Fruit fly (Drosophila melanogaster) whole organism, embryonic: ENCODE measurements around the gene Spn28B.

Experiments used
- Aef1 ChIP-seq: fragments of 200-800 bp; sonication (Bioruptor generic); IDR thresholded peaks from 3 replicates; pipeline ENCODE4 v1.3.6; 2022; ENCODE audit warnings: missing biosample characterization, missing genetic modification characterization
- B-H1 ChIP-seq: fragments of 200-800 bp; sonication (Bioruptor generic); IDR thresholded peaks from 3 replicates; pipeline ENCODE4 v1.3.6; 2022; ENCODE audit warnings: missing biosample characterization, missing genetic modification characterization
- BtbVII ChIP-seq: fragments of 200-800 bp; sonication (Bioruptor generic); optimal IDR thresholded peaks from 3 replicates; lab custom pipeline; 2017; ENCODE audit warnings: missing biosample characterization, mild to moderate bottlenecking, missing genetic modification characterization
- CG10565 ChIP-seq: fragments of 200-800 bp; sonication (Bioruptor generic); optimal IDR thresholded peaks from 3 replicates; lab custom pipeline; 2016; ENCODE audit warnings: missing biosample characterization, mild to moderate bottlenecking, missing genetic modification characterization
- CG11085 ChIP-seq: fragments of 200-800 bp; sonication (Bioruptor generic); IDR thresholded peaks from 2 replicates; pipeline ENCODE4 v1.3.6; 2022; ENCODE audit warnings: missing biosample characterization, missing genetic modification characterization
- CG11093 ChIP-seq: fragments of 200-800 bp; sonication (Bioruptor generic); IDR thresholded peaks from 3 replicates; pipeline ENCODE4 v1.3.6; 2022; ENCODE audit warnings: missing biosample characterization, missing genetic modification characterization
- CG11723 ChIP-seq: fragments of 200-800 bp; sonication (Bioruptor generic); optimal IDR thresholded peaks from 2 replicates; lab custom pipeline; 2017; ENCODE audit warnings: missing biosample characterization, mild to moderate bottlenecking, missing genetic modification characterization
- CG12104 ChIP-seq: fragments of 200-800 bp; sonication (Bioruptor generic); optimal IDR thresholded peaks from 3 replicates; lab custom pipeline; 2016; ENCODE audit warnings: missing biosample characterization, missing genetic modification characterization
- CG12219 ChIP-seq: fragments of 200-800 bp; sonication (Bioruptor generic); optimal IDR thresholded peaks from 3 replicates; lab custom pipeline; 2018; ENCODE audit warnings: missing biosample characterization, mild to moderate bottlenecking, missing genetic modification characterization
- CG12744 ChIP-seq: fragments of 200-800 bp; sonication (Bioruptor generic); optimal IDR thresholded peaks from 2 replicates; lab custom pipeline; 2016; ENCODE audit warnings: missing biosample characterization, missing genetic modification characterization
- CG15601 ChIP-seq: fragments of 200-800 bp; sonication (Bioruptor generic); optimal IDR thresholded peaks from 3 replicates; lab custom pipeline; 2019; ENCODE audit warnings: missing biosample characterization, mild to moderate bottlenecking, missing genetic modification characterization, moderate library complexity
- CG17385 ChIP-seq: fragments of 200-800 bp; sonication (Bioruptor generic); optimal IDR thresholded peaks from 3 replicates; lab custom pipeline; 2018; ENCODE audit warnings: missing biosample characterization, mild to moderate bottlenecking, missing genetic modification characterization
- CG3995 ChIP-seq: fragments of 200-800 bp; sonication (Bioruptor generic); optimal IDR thresholded peaks from 3 replicates; lab custom pipeline; 2016; ENCODE audit warnings: missing biosample characterization, missing genetic modification characterization
- CG4404 ChIP-seq: fragments of 200-800 bp; sonication (Bioruptor generic); IDR thresholded peaks from 2 replicates; pipeline ENCODE4 v1.3.6; 2022; ENCODE audit warnings: missing biosample characterization, missing genetic modification characterization
- CG5245 ChIP-seq: fragments of 200-800 bp; sonication (Bioruptor generic); optimal IDR thresholded peaks from 3 replicates; lab custom pipeline; 2016; ENCODE audit warnings: missing biosample characterization, missing genetic modification characterization
- CG7963 ChIP-seq: fragments of 200-800 bp; sonication (Bioruptor generic); IDR thresholded peaks from 3 replicates; pipeline ENCODE4 v1.3.6; 2022; ENCODE audit warnings: missing biosample characterization, missing genetic modification characterization; ENCODE audit not compliant: partially characterized antibody
- CG8089 ChIP-seq: fragments of 200-800 bp; sonication (Bioruptor generic); optimal IDR thresholded peaks from 3 replicates; lab custom pipeline; 2016; ENCODE audit warnings: missing biosample characterization, missing genetic modification characterization
- CrebB ChIP-seq: fragments of 200-800 bp; sonication (Bioruptor generic); optimal IDR thresholded peaks from 3 replicates; lab custom pipeline; 2018; ENCODE audit warnings: missing biosample characterization, mild to moderate bottlenecking, missing genetic modification characterization
- D19A ChIP-seq: fragments of 200-800 bp; optimal IDR thresholded peaks from 3 replicates; lab custom pipeline; 2019; ENCODE audit warnings: missing biosample characterization, mild to moderate bottlenecking, missing genetic modification characterization, moderate library complexity
- D19B ChIP-seq: fragments of 200-800 bp; sonication (Bioruptor generic); optimal IDR thresholded peaks from 2 replicates; lab custom pipeline; 2017; ENCODE audit warnings: missing biosample characterization, mild to moderate bottlenecking, missing genetic modification characterization
- Dad ChIP-seq: fragments of 200-800 bp; sonication (Bioruptor generic); optimal IDR thresholded peaks from 3 replicates; lab custom pipeline; 2016; ENCODE audit warnings: missing biosample characterization, missing genetic modification characterization
- Ets97D ChIP-seq: fragments of 200-800 bp; sonication (Bioruptor generic); optimal IDR thresholded peaks from 3 replicates; lab custom pipeline; 2016; ENCODE audit warnings: missing biosample characterization, missing genetic modification characterization
- HmgZ ChIP-seq: fragments of 200-800 bp; sonication (Bioruptor generic); optimal IDR thresholded peaks from 2 replicates; lab custom pipeline; 2018; ENCODE audit warnings: missing biosample characterization, mild to moderate bottlenecking, missing genetic modification characterization
- Hmx ChIP-seq: fragments of 200-800 bp; sonication (Bioruptor generic); optimal IDR thresholded peaks from 2 replicates; lab custom pipeline; 2016; ENCODE audit warnings: missing biosample characterization, missing genetic modification characterization
- NC2α ChIP-seq: fragments of 200-800 bp; sonication (Bioruptor generic); optimal IDR thresholded peaks from 2 replicates; lab custom pipeline; 2016; ENCODE audit warnings: missing biosample characterization, missing genetic modification characterization
- Pdp1 ChIP-seq, 2 experiments: fragments of 200-800 bp; sonication (Bioruptor generic); optimal IDR thresholded peaks; 3 replicates each; lab custom pipeline; 2016; ENCODE audit warnings: missing biosample characterization in 2 of 2, missing genetic modification characterization in 2 of 2, mild to moderate bottlenecking in 1 of 2, moderate library complexity in 1 of 2
- Rfx ChIP-seq: fragments of 200-800 bp; sonication (Bioruptor generic); IDR thresholded peaks from 2 replicates; pipeline ENCODE4 v1.3.6; 2022; ENCODE audit warnings: missing biosample characterization, missing genetic modification characterization
- Sry-δ ChIP-seq: fragments of 200-800 bp; sonication (Bioruptor generic); optimal IDR thresholded peaks from 2 replicates; lab custom pipeline; 2016; ENCODE audit warnings: missing biosample characterization, missing genetic modification characterization
- Taf1 ChIP-seq: fragments of 200-800 bp; sonication (Bioruptor generic); IDR thresholded peaks from 2 replicates; pipeline ENCODE4 v1.3.6; 2022; ENCODE audit warnings: missing biosample characterization, missing genetic modification characterization
- ab ChIP-seq: fragments of 200-800 bp; sonication (Bioruptor generic); optimal IDR thresholded peaks from 2 replicates; lab custom pipeline; 2016; ENCODE audit warnings: missing biosample characterization, missing genetic modification characterization
- aop ChIP-seq: fragments of 200-800 bp; sonication (Bioruptor generic); IDR thresholded peaks from 2 replicates; pipeline ENCODE4 v1.3.6; 2022; ENCODE audit warnings: missing biosample characterization, missing genetic modification characterization
- cg ChIP-seq: fragments of 200-800 bp; sonication (Bioruptor generic); optimal IDR thresholded peaks from 3 replicates; lab custom pipeline; 2019; ENCODE audit warnings: missing biosample characterization, mild to moderate bottlenecking, missing genetic modification characterization, moderate library complexity
- chinmo ChIP-seq: fragments of 200-800 bp; sonication (Bioruptor generic); IDR thresholded peaks from 4 replicates; pipeline ENCODE4 v1.3.6; 2022; ENCODE audit warnings: missing biosample characterization, missing genetic modification characterization; ENCODE audit not compliant: partially characterized antibody
- chm ChIP-seq: fragments of 200-800 bp; sonication (Bioruptor generic); IDR thresholded peaks from 2 replicates; pipeline ENCODE4 v1.3.6; 2022; ENCODE audit warnings: missing biosample characterization, missing genetic modification characterization
- dmrt99B ChIP-seq: fragments of 200-800 bp; sonication (Bioruptor generic); optimal IDR thresholded peaks from 2 replicates; lab custom pipeline; 2018; ENCODE audit warnings: missing biosample characterization, mild to moderate bottlenecking, missing genetic modification characterization, moderate library complexity
- dpn ChIP-seq, 2 experiments: fragments of 200-800 bp; sonication (Bioruptor generic); optimal IDR thresholded peaks; 3 replicates each; lab custom pipeline; 2016; ENCODE audit warnings: missing biosample characterization in 2 of 2, missing genetic modification characterization in 2 of 2
- dysf ChIP-seq: fragments of 200-800 bp; sonication (Bioruptor generic); IDR thresholded peaks from 3 replicates; pipeline ENCODE4 v1.3.6; 2022; ENCODE audit warnings: missing biosample characterization, missing genetic modification characterization
- exex ChIP-seq: fragments of 200-800 bp; sonication (Bioruptor generic); optimal IDR thresholded peaks from 4 replicates; lab custom pipeline; 2018; ENCODE audit warnings: missing biosample characterization, mild to moderate bottlenecking, missing genetic modification characterization, moderate library complexity
- kah ChIP-seq: fragments of 200-800 bp; sonication (Bioruptor generic); optimal IDR thresholded peaks from 2 replicates; lab custom pipeline; 2018; ENCODE audit warnings: missing biosample characterization, mild to moderate bottlenecking, missing genetic modification characterization
- maf-S ChIP-seq: fragments of 200-800 bp; sonication (Bioruptor generic); optimal IDR thresholded peaks from 2 replicates; lab custom pipeline; 2016; ENCODE audit warnings: missing biosample characterization, missing genetic modification characterization
- odd ChIP-seq: fragments of 200-800 bp; sonication (Bioruptor generic); optimal IDR thresholded peaks from 2 replicates; lab custom pipeline; 2017; ENCODE audit warnings: missing biosample characterization, mild to moderate bottlenecking, missing genetic modification characterization
- pfk ChIP-seq: fragments of 200-800 bp; sonication (Bioruptor generic); optimal IDR thresholded peaks from 2 replicates; lab custom pipeline; 2018; ENCODE audit warnings: missing biosample characterization, mild to moderate bottlenecking, missing genetic modification characterization, moderate library complexity
- pho ChIP-seq: fragments of 200-800 bp; sonication (Bioruptor generic); optimal IDR thresholded peaks from 2 replicates; lab custom pipeline; 2016; ENCODE audit warnings: missing biosample characterization, missing genetic modification characterization
- psq ChIP-seq: fragments of 200-800 bp; sonication (Bioruptor generic); optimal IDR thresholded peaks from 2 replicates; lab custom pipeline; 2017; ENCODE audit warnings: missing biosample characterization, missing genetic modification characterization
- ro ChIP-seq: fragments of 200-800 bp; sonication (Bioruptor generic); IDR thresholded peaks from 2 replicates; pipeline ENCODE4 v1.3.6; 2022; ENCODE audit warnings: missing biosample characterization, missing genetic modification characterization
- row ChIP-seq: fragments of 200-800 bp; sonication (Bioruptor generic); IDR thresholded peaks from 3 replicates; pipeline ENCODE4 v1.3.6; 2022; ENCODE audit warnings: missing biosample characterization, missing genetic modification characterization
- shn ChIP-seq: fragments of 200-800 bp; sonication (Bioruptor generic); optimal IDR thresholded peaks from 3 replicates; lab custom pipeline; 2016; ENCODE audit warnings: missing biosample characterization, missing genetic modification characterization
- slbo ChIP-seq: fragments of 200-800 bp; sonication (Bioruptor generic); IDR thresholded peaks from 2 replicates; pipeline ENCODE4 v1.3.6; 2022; ENCODE audit warnings: missing biosample characterization, missing genetic modification characterization
- vvl ChIP-seq: fragments of 200-800 bp; sonication (Bioruptor generic); IDR thresholded peaks from 2 replicates; pipeline ENCODE4 v1.3.6; 2022; ENCODE audit warnings: missing biosample characterization, missing genetic modification characterization
- wek ChIP-seq: fragments of 200-800 bp; sonication (Bioruptor generic); optimal IDR thresholded peaks from 3 replicates; lab custom pipeline; 2018; ENCODE audit warnings: missing biosample characterization, mild to moderate bottlenecking, missing genetic modification characterization, moderate library complexity
- zen2 ChIP-seq: fragments of 200-800 bp; sonication (Bioruptor generic); IDR thresholded peaks from 3 replicates; pipeline ENCODE4 v1.3.6; 2022; ENCODE audit warnings: missing biosample characterization, missing genetic modification characterization; ENCODE audit not compliant: partially characterized antibody
- zfh2 ChIP-seq: fragments of 200-800 bp; sonication (Bioruptor generic); optimal IDR thresholded peaks from 2 replicates; lab custom pipeline; 2016; ENCODE audit warnings: missing biosample characterization, missing genetic modification characterization

Gene Spn28B

DNA sequence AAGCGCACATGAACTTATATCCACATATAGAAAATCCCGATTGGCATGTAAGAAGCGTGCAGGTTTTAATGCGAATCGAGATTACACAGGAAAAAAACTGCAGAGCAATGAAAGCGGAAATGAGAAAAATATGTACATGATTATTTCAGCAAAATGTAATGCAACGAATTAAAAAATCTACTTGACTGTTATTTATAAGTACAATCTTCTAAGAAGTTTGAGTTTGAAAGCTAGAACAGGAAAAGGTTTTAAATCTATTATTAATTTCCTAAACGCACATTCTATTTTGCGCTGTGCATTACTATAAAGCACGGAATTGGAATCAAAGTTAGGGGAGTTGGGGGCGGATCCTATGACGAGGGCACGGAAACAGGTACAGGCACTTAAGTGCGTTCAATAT, 20.2 kb downstream of the Spn28B start (continued):
- TF ChIP-seq kah (GFP tag; lab: Kevin White, UChicago) (no peak), exex (tag; lab: Kevin White, UChicago) (no peak), D19B (GFP tag; lab: Kevin White, UChicago) (no peak), Pdp1 (GFP tag; optimal IDR thresholded peaks at IDR 0.05; lab: Kevin White, UChicago) (no peak), zen2 (GFP tag; lab: Robert Waterston, UW) (no peak), odd (GFP tag; lab: Kevin White, UChicago) (no peak), BtbVII (GFP tag; lab: Kevin White, UChicago) (no peak), zfh2 (GFP tag; lab: Kevin White, UChicago) (no peak), ro (GFP tag; lab: Robert Waterston, UW) (no peak), dpn (GFP tag; optimal IDR thresholded peaks at IDR 0.05; lab: Kevin White, UChicago) (no peak), CG7963 (no peak), CG12104 (GFP tag; lab: Kevin White, UChicago) (no peak), pfk (GFP tag; lab: Kevin White, UChicago) (no peak), Taf1 (GFP tag; lab: Robert Waterston, UW) (no peak), slbo (GFP tag; lab: Robert Waterston, UW) (peak; percentile 59), CG12219 (no peak), pho (GFP tag; lab: Kevin White, UChicago) (peak; percentile 29), chm (GFP tag; lab: Robert Waterston, UW) (no peak), psq (GFP tag; lab: Kevin White, UChicago) (no peak), maf-S (GFP tag; lab: Kevin White, UChicago) (peak; percentile 34), D19A (tag; lab: Kevin White, UChicago) (no peak), Hmx (no peak), CG17385 (peak; percentile 21), wek (GFP tag; lab: Kevin White, UChicago) (no peak), aop (GFP tag; lab: Robert Waterston, UW) (no peak), CG10565 (GFP tag; lab: Kevin White, UChicago) (no peak), row (GFP tag; lab: Robert Waterston, UW) (no peak; the same call in 1 of the 3 replicates), dmrt99B (tag; lab: Kevin White, UChicago) (peak; percentile 23), CG12744 (GFP tag; lab: Kevin White, UChicago) (peak; percentile 22), HmgZ (tag; lab: Kevin White, UChicago) (no peak), Aef1 (GFP tag; lab: Robert Waterston, UW) (no peak), vvl (GFP tag; lab: Robert Waterston, UW) (0 out of 2 replicates have a peak, but pooled peaks have one; percentile 30), Sry-δ (GFP tag; lab: Kevin White, UChicago) (no peak), cg (GFP tag; lab: Kevin White, UChicago) (no peak), CG4404 (no peak), CrebB (no peak), chinmo (GFP tag; lab: Robert Waterston, UW) (0 out of 4 replicates have a peak, but pooled peaks have one; percentile 6), Rfx (GFP tag; lab: Robert Waterston, UW) (peak; percentile 65), CG11085 (GFP tag; lab: Robert Waterston, UW) (no peak), CG5245 (no peak), CG11093 (no peak), CG3995 (no peak), Dad (GFP tag; lab: Kevin White, UChicago) (no peak), dysf (peak; percentile 47; the same call in 1 of the 3 replicates), CG11723 (GFP tag; lab: Kevin White, UChicago) (no peak), CG8089 (GFP tag; lab: Kevin White, UChicago) (no peak), Ets97D (no peak), CG15601 (tag; lab: Kevin White, UChicago) (no peak), shn (GFP tag; lab: Kevin White, UChicago) (no peak), NC2α (no peak), ab (GFP tag; lab: Kevin White, UChicago) (no peak), B-H1 (GFP tag; lab: Robert Waterston, UW) (no peak)
